Fruit fly (Drosophila melanogaster) whole organism, embryonic: Measurements from ENCODE around the gene CG45049.

Experiments
- BtbVII ChIP-seq: fragments of 200-800 bp; sonication (Bioruptor generic); optimal IDR thresholded peaks from 3 replicates; lab custom pipeline; 2017; ENCODE audit warnings: missing biosample characterization, mild to moderate bottlenecking, missing genetic modification characterization
- CG11398 ChIP-seq: fragments of 200-800 bp; sonication (Bioruptor generic); optimal IDR thresholded peaks from 2 replicates; lab custom pipeline; 2016; ENCODE audit warnings: missing biosample characterization, missing genetic modification characterization
- CG11560 ChIP-seq: fragments of 200-800 bp; sonication (Bioruptor generic); IDR thresholded peaks from 3 replicates; pipeline ENCODE4 v1.3.6; 2022; ENCODE audit warnings: missing biosample characterization, missing genetic modification characterization
- CG12942 ChIP-seq: fragments of 200-800 bp; sonication (Bioruptor generic); optimal IDR thresholded peaks from 3 replicates; lab custom pipeline; 2016; ENCODE audit warnings: missing biosample characterization, missing genetic modification characterization
- CG16813 ChIP-seq: fragments of 200-800 bp; sonication (Bioruptor generic); IDR thresholded peaks from 3 replicates; pipeline ENCODE4 v1.3.6; 2022; ENCODE audit warnings: missing biosample characterization, missing genetic modification characterization; ENCODE audit not compliant: partially characterized antibody
- CG17829 ChIP-seq: fragments of 200-800 bp; optimal IDR thresholded peaks from 2 replicates; lab custom pipeline; 2019; ENCODE audit warnings: missing biosample characterization, mild to moderate bottlenecking, missing genetic modification characterization, moderate library complexity
- CG18262 ChIP-seq: fragments of 200-800 bp; optimal IDR thresholded peaks from 3 replicates; lab custom pipeline; 2019; ENCODE audit warnings: missing biosample characterization, mild to moderate bottlenecking, missing genetic modification characterization, moderate library complexity
- CG34422 ChIP-seq: fragments of 200-800 bp; sonication (Bioruptor generic); IDR thresholded peaks from 3 replicates; pipeline ENCODE4 v1.3.6; 2022; ENCODE audit warnings: missing biosample characterization, missing genetic modification characterization
- CG6175 ChIP-seq: fragments of 200-800 bp; sonication (Bioruptor generic); IDR thresholded peaks from 3 replicates; pipeline ENCODE4 v1.3.6; 2022; ENCODE audit warnings: missing biosample characterization, missing genetic modification characterization
- CG7271 ChIP-seq: fragments of 200-800 bp; sonication (Bioruptor generic); optimal IDR thresholded peaks from 2 replicates; lab custom pipeline; 2018; ENCODE audit warnings: missing biosample characterization, mild to moderate bottlenecking, missing genetic modification characterization, moderate library complexity
- CG7987 ChIP-seq: fragments of 200-800 bp; sonication (Bioruptor generic); optimal IDR thresholded peaks from 2 replicates; lab custom pipeline; 2018; ENCODE audit warnings: missing biosample characterization, mild to moderate bottlenecking, missing genetic modification characterization, moderate library complexity
- CG8478 ChIP-seq: fragments of >200 bp; optimal IDR thresholded peaks from 2 replicates; lab custom pipeline; 2018
- CG8765 ChIP-seq: fragments of 200-800 bp; sonication (Bioruptor generic); IDR thresholded peaks from 2 replicates; pipeline ENCODE4 v1.3.6; 2022; ENCODE audit warnings: missing biosample characterization, missing genetic modification characterization
- CoRest ChIP-seq: fragments of 200-800 bp; sonication (Bioruptor generic); optimal IDR thresholded peaks from 3 replicates; lab custom pipeline; 2018; ENCODE audit warnings: missing biosample characterization, mild to moderate bottlenecking, missing genetic modification characterization, moderate library complexity
- Dfd ChIP-seq, 2 experiments: fragments of >200 bp; optimal IDR thresholded peaks; 2 replicates each; lab custom pipeline; 2017; ENCODE audit warnings: missing biosample characterization in 2 of 2, missing genetic modification characterization in 2 of 2
- Fer1 ChIP-seq: fragments of 200-800 bp; sonication (Bioruptor generic); optimal IDR thresholded peaks from 2 replicates; lab custom pipeline; 2017; ENCODE audit warnings: missing biosample characterization, mild to moderate bottlenecking, missing genetic modification characterization
- HHEX ChIP-seq: fragments of 200-800 bp; sonication (Bioruptor generic); optimal IDR thresholded peaks from 3 replicates; lab custom pipeline; 2017; ENCODE audit warnings: missing biosample characterization, mild to moderate bottlenecking, missing genetic modification characterization, missing genetic modification reagents
- Max ChIP-seq: fragments of 200-800 bp; sonication (Bioruptor generic); optimal IDR thresholded peaks from 2 replicates; lab custom pipeline; 2016; ENCODE audit warnings: missing biosample characterization, mild to moderate bottlenecking, missing genetic modification characterization
- Med ChIP-seq: fragments of 200-800 bp; sonication (Bioruptor generic); peaks from one replicate; lab custom pipeline; 2016; ENCODE audit warnings: missing biosample characterization, missing genetic modification characterization, mild to moderate bottlenecking, inconsistent platforms, moderate library complexity
- Myb ChIP-seq: fragments of 200-800 bp; sonication (Bioruptor generic); optimal IDR thresholded peaks from 2 replicates; lab custom pipeline; 2016; ENCODE audit warnings: missing biosample characterization, missing genetic modification characterization
- Scr ChIP-seq: fragments of 200-800 bp; sonication (Bioruptor generic); IDR thresholded peaks from 2 replicates; pipeline ENCODE4 v1.3.6; 2022; ENCODE audit warnings: missing biosample characterization, missing genetic modification characterization; ENCODE audit not compliant: partially characterized antibody
- ac ChIP-seq: fragments of 200-800 bp; sonication (Bioruptor generic); optimal IDR thresholded peaks from 3 replicates; lab custom pipeline; 2017; ENCODE audit warnings: missing biosample characterization, mild to moderate bottlenecking, missing genetic modification characterization
- chm ChIP-seq: fragments of 200-800 bp; sonication (Bioruptor generic); IDR thresholded peaks from 2 replicates; pipeline ENCODE4 v1.3.6; 2022; ENCODE audit warnings: missing biosample characterization, missing genetic modification characterization
- dan ChIP-seq: fragments of 200-800 bp; sonication (Bioruptor generic); IDR thresholded peaks from 2 replicates; pipeline ENCODE4 v1.3.6; 2022; ENCODE audit warnings: missing biosample characterization, missing genetic modification characterization
- emc ChIP-seq: fragments of 200-800 bp; sonication (Bioruptor generic); optimal IDR thresholded peaks from 2 replicates; lab custom pipeline; 2016; ENCODE audit warnings: missing biosample characterization, missing genetic modification characterization
- grn ChIP-seq: fragments of 200-800 bp; sonication (Bioruptor generic); optimal IDR thresholded peaks from 3 replicates; lab custom pipeline; 2017; ENCODE audit warnings: missing biosample characterization, missing genetic modification characterization
- gro ChIP-seq: fragments of 200-800 bp; sonication (Bioruptor generic); optimal IDR thresholded peaks from 2 replicates; lab custom pipeline; 2016; ENCODE audit warnings: missing biosample characterization, missing genetic modification characterization
- gsb ChIP-seq: fragments of 200-800 bp; sonication (Bioruptor generic); IDR thresholded peaks from 2 replicates; pipeline ENCODE4 v1.3.6; 2022; ENCODE audit warnings: missing biosample characterization, missing genetic modification characterization
- her ChIP-seq: fragments of 200-800 bp; sonication (Bioruptor generic); optimal IDR thresholded peaks from 2 replicates; lab custom pipeline; 2016; ENCODE audit warnings: missing biosample characterization, missing genetic modification characterization
- kah ChIP-seq: fragments of 200-800 bp; sonication (Bioruptor generic); optimal IDR thresholded peaks from 2 replicates; lab custom pipeline; 2018; ENCODE audit warnings: missing biosample characterization, mild to moderate bottlenecking, missing genetic modification characterization
- kay ChIP-seq: fragments of 200-800 bp; sonication (Bioruptor generic); optimal IDR thresholded peaks from 2 replicates; lab custom pipeline; 2016; ENCODE audit warnings: missing biosample characterization, missing genetic modification characterization
- lab ChIP-seq: fragments of 200-800 bp; sonication (Bioruptor generic); optimal IDR thresholded peaks from 3 replicates; lab custom pipeline; 2017; ENCODE audit warnings: missing biosample characterization, missing genetic modification characterization, mild to moderate bottlenecking, moderate library complexity, missing genetic modification reagents
- lov ChIP-seq, 2 experiments: fragments of 200-800 bp in 1 of 2; fragments of >200 bp in 1 of 2; sonication (Bioruptor generic) in 1 of 2; IDR thresholded peaks in 1 of 2; optimal IDR thresholded peaks in 1 of 2; 2 replicates in 1 of 2; 3 replicates in 1 of 2; pipeline versions ENCODE4 v1.3.6 to Lab custom; 2017 to 2022; ENCODE audit warnings: missing biosample characterization in 1 of 2, missing genetic modification characterization in 1 of 2
- nerfin-1 ChIP-seq: fragments of 200-800 bp; sonication (Bioruptor generic); optimal IDR thresholded peaks from 3 replicates; lab custom pipeline; 2019; ENCODE audit warnings: missing biosample characterization, mild to moderate bottlenecking, missing genetic modification characterization, moderate library complexity
- odd ChIP-seq: fragments of 200-800 bp; sonication (Bioruptor generic); optimal IDR thresholded peaks from 2 replicates; lab custom pipeline; 2017; ENCODE audit warnings: missing biosample characterization, mild to moderate bottlenecking, missing genetic modification characterization
- pita ChIP-seq: fragments of 200-800 bp; sonication (Bioruptor generic); optimal IDR thresholded peaks from 2 replicates; lab custom pipeline; 2017; ENCODE audit warnings: missing biosample characterization, mild to moderate bottlenecking, missing genetic modification characterization
- sc ChIP-seq, 3 experiments: fragments of >200 bp in 2 of 3; fragments of 200-800 bp in 1 of 3; sonication (Bioruptor generic) in 1 of 3; optimal IDR thresholded peaks; 2 replicates in 2 of 3; 3 replicates in 1 of 3; lab custom pipeline; 2017; ENCODE audit warnings: mild to moderate bottlenecking in 1 of 3, missing biosample characterization in 1 of 3, missing genetic modification characterization in 1 of 3, missing genetic modification reagents in 1 of 3
- sim ChIP-seq: fragments of 200-800 bp; sonication (Bioruptor generic); IDR thresholded peaks from 2 replicates; pipeline ENCODE4 v1.3.6; 2022; ENCODE audit warnings: missing biosample characterization, missing genetic modification characterization
- so ChIP-seq: fragments of 200-800 bp; sonication (Bioruptor generic); IDR thresholded peaks from 3 replicates; pipeline ENCODE4 v1.3.6; 2022; ENCODE audit warnings: missing biosample characterization, missing genetic modification characterization

Gene CG45049

DNA sequence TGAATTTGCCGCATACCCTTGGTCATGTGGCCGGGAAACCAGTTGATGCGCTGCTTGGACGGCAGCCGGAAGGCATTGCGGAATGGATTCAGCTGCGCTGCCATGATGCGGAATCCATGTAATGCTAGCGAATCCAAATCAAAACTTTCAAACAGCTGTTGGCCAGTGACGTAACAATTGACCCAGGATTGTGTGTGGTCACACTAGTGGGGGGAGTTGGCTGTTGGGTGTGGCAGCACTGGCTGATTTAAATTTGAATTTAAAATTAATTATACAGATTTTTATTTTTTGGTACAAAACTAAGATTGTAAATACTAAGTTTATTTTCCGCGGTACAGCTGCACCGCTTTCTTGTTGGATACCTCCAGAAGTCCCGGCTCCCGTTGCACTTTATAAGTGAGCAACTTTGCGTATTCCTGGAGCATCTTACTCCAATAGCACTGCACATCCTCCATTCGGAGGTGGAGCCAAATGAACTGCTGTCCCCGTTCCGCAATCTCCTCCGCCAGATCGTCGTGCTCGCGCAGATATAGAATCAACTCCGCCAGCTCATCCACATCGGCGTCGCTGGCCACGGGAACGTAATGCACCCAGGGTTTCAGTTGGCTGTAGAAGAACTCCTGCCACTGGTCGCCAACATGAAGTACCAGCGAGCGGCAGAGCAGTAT lies 20.8 kb downstream of the CG45049 start, which contains the start of gene CG17141 (continued):
- TF ChIP-seq ac (GFP tag; lab: Kevin White, UChicago), result no peak
- peak; percentile 28; the same call in 1 of the 3 replicates for TF ChIP-seq CG34422
- TF ChIP-seq CG12942 (GFP tag; lab: Kevin White, UChicago), result no peak
- TF ChIP-seq CG6175, result no peak
- TF ChIP-seq so, result no peak
- TF ChIP-seq CG8478 (lab: Kevin White, UChicago), result no peak
- no peak for TF ChIP-seq CG11398 (GFP tag; lab: Kevin White, UChicago)
- TF ChIP-seq Max (GFP tag; lab: Kevin White, UChicago), result no peak
- no peak for TF ChIP-seq Fer1 (GFP tag; lab: Kevin White, UChicago)
- TF ChIP-seq lab (GFP tag; lab: Kevin White, UChicago), result no peak
- no peak for TF ChIP-seq CG11560
- peak; percentile 87 for TF ChIP-seq Myb (GFP tag; lab: Kevin White, UChicago)
- no peak for TF ChIP-seq nerfin-1 (tag; lab: Kevin White, UChicago)
- TF ChIP-seq gro, result no peak
- TF ChIP-seq CG8765 (GFP tag; lab: Robert Waterston, UW), result no peak
- peak; percentile 41 for TF ChIP-seq CG7987
- peak; percentile 31; the same call in 1 of the 2 replicates for TF ChIP-seq Scr (GFP tag; lab: Robert Waterston, UW)
- TF ChIP-seq emc (GFP tag; lab: Kevin White, UChicago), result no peak
- no peak for TF ChIP-seq grn (GFP tag; lab: Kevin White, UChicago)
- no peak for TF ChIP-seq dan (GFP tag; lab: Robert Waterston, UW)
- no peak for TF ChIP-seq sim (GFP tag; lab: Robert Waterston, UW)
- TF ChIP-seq CG16813 (GFP tag; lab: Robert Waterston, UW), result peak; percentile 35; the same call in 1 of the 3 replicates
- TF ChIP-seq pita (GFP tag; lab: Kevin White, UChicago), result no peak
- no peak for TF ChIP-seq CoRest
- no peak for TF ChIP-seq Dfd (GFP tag; optimal IDR thresholded peaks at IDR 0.05; lab: Kevin White, UChicago)
- peak; percentile 6 for TF ChIP-seq CG17829 (tag; lab: Kevin White, UChicago)
- TF ChIP-seq BtbVII (GFP tag; lab: Kevin White, UChicago), result no peak
- no peak for TF ChIP-seq her (GFP tag; lab: Kevin White, UChicago)
- no peak for TF ChIP-seq HHEX (GFP tag; lab: Kevin White, UChicago)
- TF ChIP-seq odd, result no peak
- TF ChIP-seq CG7271 (tag; lab: Kevin White, UChicago), result no peak
- no peak for TF ChIP-seq CG18262 (tag; lab: Kevin White, UChicago)
- no peak for TF ChIP-seq sc (optimal IDR thresholded peaks at IDR 0.05; lab: Kevin White, UChicago)
- no peak for TF ChIP-seq sc (GFP tag; optimal IDR thresholded peaks at IDR 0.05; lab: Kevin White, UChicago)
- no peak for TF ChIP-seq gsb (GFP tag; lab: Robert Waterston, UW)

DNA sequence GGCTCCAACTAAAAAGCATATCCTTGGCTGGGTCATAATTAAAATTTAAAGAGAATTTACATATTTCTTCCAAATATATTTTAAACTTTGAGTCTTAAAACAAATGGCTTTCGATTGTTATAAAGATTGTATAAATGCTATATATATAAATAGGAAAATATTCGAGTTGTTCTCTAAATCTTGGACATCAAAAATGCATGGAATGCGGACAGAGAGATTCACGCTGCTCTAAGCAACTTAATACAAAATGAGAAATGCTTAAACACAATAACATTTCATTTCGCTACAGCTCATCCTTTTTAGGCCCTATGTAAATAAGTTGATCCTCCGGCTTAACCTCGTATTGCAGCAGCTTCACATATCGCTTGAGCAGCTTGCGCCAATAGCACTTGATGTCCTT lies 22.2 kb downstream of the CG45049 start, which contains the start of gene CG31139:
CG31139 (minus strand) TSS at position 101 of the 400 bp plus-strand sequence.
- TF ChIP-seq lov (optimal IDR thresholded peaks at IDR 0.05; lab: Kevin White, UChicago), result no peak
- no peak for TF ChIP-seq lov (GFP tag; IDR thresholded peaks at IDR 0.05; lab: Robert Waterston, UW)
- peak; percentile 3 for TF ChIP-seq Med
- TF ChIP-seq, all 482 proteins: peak for 1

DNA sequence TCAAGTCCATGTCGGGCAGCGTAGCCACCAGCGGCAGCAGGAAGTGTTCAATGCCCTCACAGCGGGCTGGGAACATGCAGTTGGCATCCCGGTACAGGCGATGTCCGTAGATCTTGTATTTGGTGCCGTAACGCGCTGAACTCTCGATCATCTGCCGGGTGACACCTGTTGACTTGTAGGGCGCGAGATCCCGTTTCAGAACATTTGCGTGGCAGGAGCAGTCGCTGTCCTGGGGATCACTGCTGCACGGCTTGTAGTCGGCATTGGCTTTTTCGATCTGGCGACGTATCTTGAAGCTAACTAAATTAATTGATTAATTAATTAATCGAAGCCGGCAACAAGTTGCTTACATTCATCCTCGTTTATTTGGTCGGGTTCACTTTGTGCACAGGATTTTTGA lies 23.3 kb downstream of the CG45049 start:
- peak; percentile 98 for TF ChIP-seq kah
- TF ChIP-seq chm (GFP tag; lab: Robert Waterston, UW), result 0 out of 2 replicates have a peak, but pooled peaks have one; percentile 10
- TF ChIP-seq kay, result no peak
